Worm (Caenorhabditis elegans): ENCODE data around the gene F46H5.11.

F46H5.11 gene

DNA sequence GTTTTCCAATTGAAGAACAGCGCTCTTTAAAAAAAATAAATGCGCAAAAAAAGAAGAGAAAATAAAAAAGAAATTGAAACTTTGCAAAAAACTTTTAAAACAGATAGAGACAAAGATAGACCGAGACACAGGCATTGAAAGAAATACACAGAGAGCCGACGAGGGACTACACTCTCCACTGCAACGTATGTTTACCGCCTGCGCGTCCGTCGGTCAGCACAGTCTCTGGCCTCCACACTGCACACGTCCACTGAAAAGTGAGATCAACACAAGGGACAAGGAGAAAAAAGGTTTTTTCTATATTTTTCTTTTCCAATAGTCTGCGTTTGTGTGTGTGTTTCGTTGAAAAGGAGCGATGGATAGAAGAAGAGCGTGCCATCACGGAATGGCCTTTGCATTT lies 34.6 kb upstream of the F46H5.11 start (continued):
- TF ChIP-seq tlp-1 (tag; optimal IDR thresholded peaks at IDR 0.05) (no peak), ceh-8 (GFP tag; optimal IDR thresholded peaks at IDR 0.05) (no peak), unc-98 (GFP tag; IDR thresholded peaks at IDR 0.05) (no peak), sup-37 (GFP tag; optimal IDR thresholded peaks at IDR 0.05) (no peak), unc-130 (tag; optimal IDR thresholded peaks at IDR 0.05) (no peak), nhr-237 (tag; optimal IDR thresholded peaks at IDR 0.05) (peak; percentile 60), mab-9 (GFP tag; IDR thresholded peaks at IDR 0.05) (no peak), snu-23 (GFP tag; optimal IDR thresholded peaks at IDR 0.05) (peak; percentile 85), swsn-7 (tag; optimal IDR thresholded peaks at IDR 0.05) (peak; percentile 65), dsc-1 (tag; optimal IDR thresholded peaks at IDR 0.05) (no peak), nhr-47 (tag; optimal IDR thresholded peaks at IDR 0.05) (peak; percentile 55), unc-62 (GFP tag; optimal IDR thresholded peaks at IDR 0.05) (no peak), nhr-76 (tag; optimal IDR thresholded peaks at IDR 0.05) (no peak), nhr-71 (tag; optimal IDR thresholded peaks at IDR 0.05) (peak; percentile 69), lin-15B (tag; optimal IDR thresholded peaks at IDR 0.05) (no peak), nhr-28 (tag; optimal IDR thresholded peaks at IDR 0.05) (no peak), aha-1 (tag; optimal IDR thresholded peaks at IDR 0.05) (no peak), nhr-12 (tag; optimal IDR thresholded peaks at IDR 0.05) (no peak), ztf-11 (tag; optimal IDR thresholded peaks at IDR 0.05) (no peak), nhr-85 (tag) (peak; percentile 80), lin-35 (GFP tag; optimal IDR thresholded peaks at IDR 0.05) (peak; percentile 10 to 14), egl-13 (tag; optimal IDR thresholded peaks at IDR 0.05) (no peak), snpc-4 (tag; optimal IDR thresholded peaks at IDR 0.05) (no peak), nhr-77 (tag; optimal IDR thresholded peaks at IDR 0.05) (peak; percentile 12), irx-1 (tag; optimal IDR thresholded peaks at IDR 0.05) (peak; percentile 38), C34B4.2 (tag; optimal IDR thresholded peaks at IDR 0.05) (no peak), Y116A8C.19 (tag; optimal IDR thresholded peaks at IDR 0.05; ENCODE audit: borderline replicate concordance) (no peak), C16A3.4 (tag; optimal IDR thresholded peaks at IDR 0.05) (no peak), lin-13 (GFP tag; optimal IDR thresholded peaks at IDR 0.05) (no peak), aly-2 (tag; optimal IDR thresholded peaks at IDR 0.05) (no peak), nhr-19 (GFP tag; conservative IDR thresholded peaks at IDR 0.05) (no peak; the same call in 1 of the 2 replicates), pax-3 (tag; optimal IDR thresholded peaks at IDR 0.05) (no peak), vab-15 (tag; optimal IDR thresholded peaks at IDR 0.05) (no peak), nhr-11 (tag; optimal IDR thresholded peaks at IDR 0.05) (no peak), dpl-1 (GFP tag; optimal IDR thresholded peaks at IDR 0.05) (peak in 2 of 3 experiments; percentile 15 to 27), lsy-2 (tag; optimal IDR thresholded peaks at IDR 0.05) (peak; percentile 41 to 66), lin-39 (tag; optimal IDR thresholded peaks at IDR 0.05) (no peak)

DNA sequence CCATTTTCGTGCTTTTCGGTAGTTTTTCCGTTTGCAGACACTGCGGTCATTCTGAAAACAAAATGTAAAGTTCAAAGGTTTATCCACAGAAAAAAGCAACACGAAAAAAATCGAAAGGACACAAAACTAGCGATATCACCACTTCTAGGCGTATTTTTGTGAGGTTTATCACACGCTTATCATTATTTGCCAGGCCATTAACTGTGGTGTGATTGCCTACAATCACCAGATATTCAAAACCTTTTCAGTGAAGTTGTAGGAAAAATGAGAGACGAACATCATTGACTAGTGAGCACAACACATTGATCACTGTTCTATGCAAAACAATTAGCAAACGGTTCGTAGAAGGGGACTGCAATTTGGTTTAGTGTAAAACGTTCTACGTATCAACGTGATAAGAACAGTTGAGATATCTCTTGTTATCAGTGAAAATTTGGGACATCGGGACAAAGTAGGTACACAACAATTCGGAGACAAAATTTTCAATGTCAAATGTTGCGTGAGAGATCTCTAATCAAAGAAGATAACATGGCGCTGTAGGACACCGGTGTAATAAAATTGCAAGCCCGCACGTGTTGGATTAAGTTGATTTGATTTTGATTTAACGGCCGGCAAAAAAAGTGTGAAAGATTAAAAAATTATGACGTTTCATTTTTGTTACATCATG lies 33.8 kb upstream of the F46H5.11 start, which contains the start of gene sur-5:
sur-5 (minus strand) TSS at position 51 of the 667 bp plus-strand sequence.
- TF ChIP-seq blmp-1 (tag; optimal IDR thresholded peaks at IDR 0.05) (peak; percentile 77), efl-1 (optimal IDR thresholded peaks at IDR 0.05) (no peak), efl-1 (GFP tag; optimal IDR thresholded peaks at IDR 0.05 in 1 of 2) (peak in 1 of 2 experiments; percentile 87), elt-3 (tag; optimal IDR thresholded peaks at IDR 0.05) (peak in 4 of 6 experiments; percentile 54 to 95 (median 64)), lir-3 (tag; optimal IDR thresholded peaks at IDR 0.05; ENCODE audit: poor library complexity) (peak; percentile 2), lin-14 (GFP tag; optimal IDR thresholded peaks at IDR 0.05) (peak; percentile 77), nhr-20 (tag; optimal IDR thresholded peaks at IDR 0.05) (peak; percentile 61), elt-2 (tag; optimal IDR thresholded peaks at IDR 0.05) (peak; percentile 79), nhr-77 (tag; optimal IDR thresholded peaks at IDR 0.05) (no peak), unc-130 (tag; optimal IDR thresholded peaks at IDR 0.05) (peak; percentile 17), vab-15 (tag; optimal IDR thresholded peaks at IDR 0.05) (no peak), ceh-82 (tag; optimal IDR thresholded peaks at IDR 0.05) (no peak), lin-35 (GFP tag; optimal IDR thresholded peaks at IDR 0.05) (peak in 1 of 2 experiments; percentile 28), nhr-47 (tag; optimal IDR thresholded peaks at IDR 0.05) (peak; percentile 26), nhr-85 (tag) (peak; percentile 78), mdl-1 (tag; optimal IDR thresholded peaks at IDR 0.05) (peak in 1 of 2 experiments; percentile 74), ztf-11 (tag; optimal IDR thresholded peaks at IDR 0.05) (no peak), skn-1 (tag; optimal IDR thresholded peaks at IDR 0.05) (no peak), nhr-19 (GFP tag; conservative IDR thresholded peaks at IDR 0.05) (peak; percentile 12; the same call in 1 of the 2 replicates), tbx-2 (tag; optimal IDR thresholded peaks at IDR 0.05) (no peak), snu-23 (GFP tag; optimal IDR thresholded peaks at IDR 0.05) (peak; percentile 26), rnt-1 (tag; optimal IDR thresholded peaks at IDR 0.05) (peak; percentile 1), snpc-4 (tag; optimal IDR thresholded peaks at IDR 0.05) (no peak), F16B12.6 (tag; optimal IDR thresholded peaks at IDR 0.05) (no peak), nhr-71 (tag; optimal IDR thresholded peaks at IDR 0.05) (peak; percentile 72)
